Worm (Caenorhabditis elegans) whole organism, early embryonic: ENCODE results near the gene tat-1.

ENCODE experiments used
- F13C5.2 ChIP-seq: sonication (generic microtip); optimal IDR thresholded peaks from 2 replicates; lab custom pipeline; 2017; ENCODE audit warnings: mild to moderate bottlenecking, missing genetic modification characterization, inconsistent platforms, missing compliant biosample characterization
- ceh-13 ChIP-seq: fragments of 200-800 bp; sonication (Bioruptor generic); optimal IDR thresholded peaks from 2 replicates; lab custom pipeline; 2018; ENCODE audit warnings: mild to moderate bottlenecking, missing genetic modification characterization, missing compliant biosample characterization
- ceh-36 ChIP-seq: sonication (generic microtip); optimal IDR thresholded peaks from 2 replicates; lab custom pipeline; 2016; ENCODE audit warnings: missing genetic modification characterization, inconsistent platforms, missing compliant biosample characterization
- flt-1 ChIP-seq: fragments of 200-800 bp; sonication (Bioruptor generic); IDR thresholded peaks from 2 replicates; pipeline ENCODE4 v1.3.6; 2022; ENCODE audit warnings: missing genetic modification characterization, missing compliant biosample characterization
- hmbx-1 ChIP-seq: sonication (generic microtip); optimal IDR thresholded peaks from 2 replicates; lab custom pipeline; 2016; ENCODE audit warnings: mild to moderate bottlenecking, missing genetic modification characterization, missing compliant biosample characterization
- hnd-1 ChIP-seq: sonication (generic microtip); optimal IDR thresholded peaks from 2 replicates; lab custom pipeline; 2016; ENCODE audit warnings: missing genetic modification characterization, missing compliant biosample characterization
- tra-4 ChIP-seq: sonication (generic microtip); optimal IDR thresholded peaks from 2 replicates; lab custom pipeline; 2017; ENCODE audit warnings: missing genetic modification characterization, missing compliant biosample characterization

DNA sequence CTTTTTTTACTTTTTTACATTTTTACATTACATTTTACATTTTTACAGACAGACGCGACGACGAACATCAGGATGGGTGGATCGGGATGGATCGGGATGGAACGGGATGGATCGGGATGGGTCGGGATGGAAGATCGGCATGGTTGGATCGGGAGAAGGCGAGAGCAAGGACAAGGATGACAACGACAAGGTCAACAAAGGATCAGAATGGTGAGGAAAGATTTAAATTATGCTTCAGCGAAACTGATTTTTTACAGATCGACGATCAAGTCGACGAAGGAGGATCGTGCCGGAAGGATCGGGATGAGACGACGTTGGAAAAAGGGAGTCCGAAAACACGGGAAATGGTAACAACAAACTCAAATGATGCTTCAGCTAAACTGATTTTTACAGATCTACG lies 33.4 kb downstream of the tat-1 start:
- no peak for TF ChIP-seq hmbx-1
- no peak for TF ChIP-seq flt-1 (GFP tag; lab: Robert Waterston, UW)
- no peak for TF ChIP-seq ceh-36 (tag; lab: Kevin White, UChicago)
- TF ChIP-seq F13C5.2 = no peak
- TF ChIP-seq hnd-1 (tag; lab: Kevin White, UChicago) = no peak
- no peak for TF ChIP-seq tra-4
- TF ChIP-seq ceh-13 (GFP tag; lab: Kevin White, UChicago) = no peak
